Worm (Caenorhabditis elegans) whole organism, mixed stage, embryonic: ENCODE data around the gene inx-7.

Source experiments
- bed-3 ChIP-seq: fragments of 200-800 bp; sonication (Bioruptor generic); optimal IDR thresholded peaks from 3 replicates; lab custom pipeline; 2018; ENCODE audit warnings: mild to moderate bottlenecking, missing genetic modification characterization, moderate library complexity, missing compliant biosample characterization
- mab-5 ChIP-seq: fragments of 150-350 bp; optimal IDR thresholded peaks from 2 replicates; lab custom pipeline; 2014; ENCODE audit warnings: missing biosample characterization, missing genetic modification characterization
- mep-1 ChIP-seq: fragments of 150-350 bp; optimal IDR thresholded peaks from 2 replicates; lab custom pipeline; 2017; ENCODE audit warnings: missing biosample characterization, missing genetic modification reagents, missing genetic modification characterization, inconsistent platforms
- nhr-12 ChIP-seq: fragments of 150-350 bp; optimal IDR thresholded peaks from 2 replicates; lab custom pipeline; 2014; ENCODE audit warnings: missing biosample characterization, missing genetic modification characterization
- nhr-237 ChIP-seq: fragments of 150-350 bp; optimal IDR thresholded peaks from 2 replicates; lab custom pipeline; 2014; ENCODE audit warnings: missing biosample characterization, missing genetic modification characterization
- tbx-8 ChIP-seq: fragments of 200-800 bp; sonication (Bioruptor generic); optimal IDR thresholded peaks from 2 replicates; lab custom pipeline; 2018; ENCODE audit warnings: mild to moderate bottlenecking, missing genetic modification characterization, moderate library complexity, missing compliant biosample characterization

ce11 chrIV:5945455-5945854, 983 bp downstream of the inx-7 start:
- no peak for TF ChIP-seq mab-5 (tag; lab: Kevin White, UChicago)
- TF ChIP-seq nhr-237 (tag; lab: Kevin White, UChicago): no peak
- TF ChIP-seq tbx-8 (GFP tag; lab: Kevin White, UChicago): no peak
- TF ChIP-seq bed-3 (GFP tag; lab: Kevin White, UChicago): no peak
- no peak for TF ChIP-seq nhr-12 (tag; lab: Kevin White, UChicago)
- TF ChIP-seq mep-1 (tag; lab: Kevin White, UChicago): no peak
